Worm (Caenorhabditis elegans): ENCODE measurements around the gene hrg-7.

- TF ChIP-seq ztf-11 (tag; optimal IDR thresholded peaks at IDR 0.05) (no peak), nhr-76 (tag; optimal IDR thresholded peaks at IDR 0.05) (no peak)
Observed at ce11 chrV:12733465-12734248, 8.2 kb upstream of the hrg-7 start, which contains the start of the genes dhs-21 and xbx-9.

All from whole organism, mixed stage, embryonic.